Worm (Caenorhabditis elegans) whole organism, L4 larva: ENCODE measurements around the gene C30E1.4.
A peak's percentile ranks its signal among the peaks of the same experiment; 100 is the strongest.

Experiments
- D1046.2 ChIP-seq: fragments of 200-800 bp; sonication (Bioruptor generic); IDR thresholded peaks from 2 replicates; pipeline ENCODE4 v1.3.6; 2022; ENCODE audit warnings: missing genetic modification characterization, missing compliant biosample characterization
- F37D6.2 ChIP-seq: sonication (generic microtip); optimal IDR thresholded peaks from 2 replicates; lab custom pipeline; 2016; ENCODE audit warnings: mild to moderate bottlenecking, missing genetic modification characterization, missing compliant biosample characterization
- F44E2.7 ChIP-seq: fragments of 200-800 bp; sonication (Bioruptor generic); IDR thresholded peaks from 2 replicates; pipeline ENCODE4 v2.1.2; 2022; ENCODE audit warnings: missing genetic modification characterization, missing compliant biosample characterization
- F49E8.2 ChIP-seq: sonication (generic microtip); optimal IDR thresholded peaks from 2 replicates; lab custom pipeline; 2016; ENCODE audit warnings: missing compliant biosample characterization, mild to moderate bottlenecking, missing genetic modification characterization, borderline replicate concordance
- Y105C5A.15 ChIP-seq: fragments of 200-800 bp; sonication (Bioruptor generic); IDR thresholded peaks from 2 replicates; pipeline ENCODE4 v1.3.6; 2022; ENCODE audit warnings: missing genetic modification characterization, missing compliant biosample characterization
- aly-2 ChIP-seq: sonication (generic microtip); optimal IDR thresholded peaks from 2 replicates; lab custom pipeline; 2018; ENCODE audit warnings: missing biosample characterization, missing genetic modification characterization
- arid-1 ChIP-seq: fragments of 200-800 bp; sonication (Bioruptor generic); conservative IDR thresholded peaks from 2 replicates; pipeline ENCODE4 v1.3.6; 2022; ENCODE audit warnings: missing genetic modification reagents, missing genetic modification characterization, missing compliant biosample characterization
- attf-4 ChIP-seq: sonication (generic microtip); optimal IDR thresholded peaks from 3 replicates; lab custom pipeline; 2017; ENCODE audit warnings: missing biosample characterization, missing genetic modification characterization
- ceh-28 ChIP-seq: fragments of 150-350 bp; optimal IDR thresholded peaks from 2 replicates; lab custom pipeline; 2014; ENCODE audit warnings: missing biosample characterization, missing genetic modification reagents, missing genetic modification characterization
- ceh-32 ChIP-seq: sonication (generic microtip); optimal IDR thresholded peaks from 2 replicates; lab custom pipeline; 2016; ENCODE audit warnings: mild to moderate bottlenecking, missing genetic modification characterization, missing compliant biosample characterization; ENCODE audit not compliant: poor library complexity
- ceh-82 ChIP-seq: sonication (generic microtip); optimal IDR thresholded peaks from 2 replicates; lab custom pipeline; 2017; ENCODE audit warnings: missing biosample characterization, missing genetic modification characterization
- ces-1 ChIP-seq: fragments of 150-350 bp; sonication (generic microtip); optimal IDR thresholded peaks from 4 replicates; lab custom pipeline; 2014; ENCODE audit warnings: missing biosample characterization, missing genetic modification reagents, missing genetic modification characterization
- cey-2 ChIP-seq: sonication (generic microtip); optimal IDR thresholded peaks from 3 replicates; lab custom pipeline; 2017; ENCODE audit warnings: missing genetic modification characterization, mild to moderate bottlenecking, missing compliant biosample characterization, antibody characterized with exemption, borderline replicate concordance; ENCODE audit not compliant: insufficient read depth
- ctbp-1 ChIP-seq: fragments of 200-800 bp; sonication (Bioruptor generic); IDR thresholded peaks from 2 replicates; pipeline ENCODE4 v1.3.6; 2022; ENCODE audit warnings: missing genetic modification reagents, missing genetic modification characterization, missing compliant biosample characterization
- daf-16 ChIP-seq, 3 experiments: sonication (generic microtip); optimal IDR thresholded peaks; 2 replicates each; lab custom pipeline; 2016 to 2017; ENCODE audit warnings: missing genetic modification characterization in 3 of 3, missing genetic modification reagents in 3 of 3, mild to moderate bottlenecking in 2 of 3, missing compliant biosample characterization in 2 of 3, missing biosample characterization in 1 of 3, moderate library complexity in 1 of 3
- dmd-6 ChIP-seq: fragments of 200-800 bp; sonication (Bioruptor generic); IDR thresholded peaks from 2 replicates; pipeline ENCODE4 v1.3.6; 2022; ENCODE audit warnings: missing genetic modification reagents, missing genetic modification characterization, missing compliant biosample characterization
- dmd-9 ChIP-seq: fragments of 200-800 bp; sonication (Bioruptor generic); IDR thresholded peaks from 2 replicates; pipeline ENCODE4 v1.3.6; 2022; ENCODE audit warnings: missing genetic modification reagents, missing genetic modification characterization, missing compliant biosample characterization
- fkh-10 ChIP-seq: fragments of 150-350 bp; optimal IDR thresholded peaks from 2 replicates; lab custom pipeline; 2014; ENCODE audit warnings: missing biosample characterization, missing genetic modification reagents, missing genetic modification characterization
- gei-8 ChIP-seq: fragments of 200-800 bp; sonication (Bioruptor generic); optimal IDR thresholded peaks from 2 replicates; lab custom pipeline; 2018; ENCODE audit warnings: mild to moderate bottlenecking, missing genetic modification characterization, missing compliant biosample characterization
- hif-1 ChIP-seq, 2 experiments: sonication (generic microtip); optimal IDR thresholded peaks; 2 replicates each; lab custom pipeline; 2016 to 2017; ENCODE audit warnings: missing compliant biosample characterization in 2 of 2, missing genetic modification characterization in 2 of 2, missing genetic modification reagents in 2 of 2, missing genotype in 2 of 2, mild to moderate bottlenecking in 1 of 2
- hlh-30 ChIP-seq: sonication (generic microtip); optimal IDR thresholded peaks from 2 replicates; lab custom pipeline; 2017; ENCODE audit warnings: antibody characterized with exemption, mild to moderate bottlenecking, missing genetic modification characterization, missing compliant biosample characterization; ENCODE audit not compliant: insufficient read depth
- hmg-1.1 ChIP-seq: fragments of 200-800 bp; sonication (Bioruptor generic); IDR thresholded peaks from 2 replicates; pipeline ENCODE4 v1.3.6; 2022; ENCODE audit warnings: missing genetic modification reagents, missing genetic modification characterization, missing compliant biosample characterization
- lim-7 ChIP-seq: fragments of 200-800 bp; sonication (Bioruptor generic); IDR thresholded peaks from 2 replicates; pipeline ENCODE4 v1.3.6; 2022; ENCODE audit warnings: missing genetic modification characterization, missing compliant biosample characterization
- lin-1 ChIP-seq: fragments of 200-800 bp; sonication (Bioruptor generic); IDR thresholded peaks from 2 replicates; pipeline ENCODE4 v1.3.6; 2022; ENCODE audit warnings: missing genetic modification reagents, missing genetic modification characterization, missing compliant biosample characterization
- lin-15B ChIP-seq: fragments of 150-350 bp; sonication (generic microtip); optimal IDR thresholded peaks from 3 replicates; lab custom pipeline; 2014; ENCODE audit warnings: missing biosample characterization, missing genetic modification characterization
- lin-38 ChIP-seq: fragments of 200-800 bp; sonication (Bioruptor generic); IDR thresholded peaks from 2 replicates; pipeline ENCODE4 v1.3.6; 2022; ENCODE audit warnings: missing genetic modification reagents, missing genetic modification characterization, missing compliant biosample characterization
- lin-39 ChIP-seq: fragments of 150-350 bp; optimal IDR thresholded peaks from 2 replicates; lab custom pipeline; 2014; ENCODE audit warnings: missing biosample characterization, missing genetic modification reagents, missing genetic modification characterization
- lsy-2 ChIP-seq, 2 experiments: fragments of 150-350 bp in 1 of 2; sonication (generic microtip) in 1 of 2; optimal IDR thresholded peaks; 2 replicates each; lab custom pipeline; 2014 to 2017; ENCODE audit warnings: missing biosample characterization in 2 of 2, missing genetic modification characterization in 2 of 2
- madf-9 ChIP-seq: fragments of 200-800 bp; sonication (Bioruptor generic); conservative IDR thresholded peaks from 2 replicates; pipeline ENCODE4 v1.3.6; 2022; ENCODE audit warnings: missing genetic modification reagents, missing genetic modification characterization, missing compliant biosample characterization
- mep-1 ChIP-seq: fragments of 150-350 bp; sonication (generic microtip); optimal IDR thresholded peaks from 3 replicates; lab custom pipeline; 2014; ENCODE audit warnings: missing biosample characterization, missing genetic modification characterization
- mxl-3 ChIP-seq: fragments of 200-800 bp; sonication (Bioruptor generic); optimal IDR thresholded peaks from 2 replicates; lab custom pipeline; 2018; ENCODE audit warnings: mild to moderate bottlenecking, missing genetic modification characterization, missing compliant biosample characterization
- nhr-10 ChIP-seq: fragments of 150-350 bp; optimal IDR thresholded peaks from 2 replicates; lab custom pipeline; 2014; ENCODE audit warnings: missing biosample characterization, missing genetic modification characterization
- nhr-102 ChIP-seq: sonication (generic microtip); optimal IDR thresholded peaks from 2 replicates; lab custom pipeline; 2016; ENCODE audit warnings: mild to moderate bottlenecking, missing genetic modification characterization, moderate library complexity, missing compliant biosample characterization
- nhr-111 ChIP-seq: fragments of 200-800 bp; sonication (Bioruptor generic); optimal IDR thresholded peaks from 2 replicates; lab custom pipeline; 2018; ENCODE audit warnings: mild to moderate bottlenecking, missing genetic modification characterization, missing compliant biosample characterization
- nhr-25 ChIP-seq: sonication (generic microtip); optimal IDR thresholded peaks from 2 replicates; lab custom pipeline; 2017; ENCODE audit warnings: missing genetic modification characterization, mild to moderate bottlenecking, missing compliant biosample characterization, antibody characterized with exemption, moderate library complexity, borderline replicate concordance; ENCODE audit not compliant: insufficient read depth
- nhr-41 ChIP-seq: fragments of 200-800 bp; sonication (Bioruptor generic); IDR thresholded peaks from 2 replicates; pipeline ENCODE4 v1.3.6; 2022; ENCODE audit warnings: missing genetic modification reagents, missing genetic modification characterization, missing compliant biosample characterization
- nhr-48 ChIP-seq: sonication (generic microtip); optimal IDR thresholded peaks from 2 replicates; lab custom pipeline; 2016; ENCODE audit warnings: mild to moderate bottlenecking, missing genetic modification characterization, missing compliant biosample characterization
- nhr-76 ChIP-seq: fragments of 150-350 bp; optimal IDR thresholded peaks from 2 replicates; lab custom pipeline; 2014; ENCODE audit warnings: missing biosample characterization, missing genetic modification characterization
- nhr-77 ChIP-seq: fragments of 150-350 bp; optimal IDR thresholded peaks from 2 replicates; lab custom pipeline; 2014; ENCODE audit warnings: missing biosample characterization, missing genetic modification characterization
- sdz-12 ChIP-seq: fragments of 200-800 bp; sonication (Bioruptor generic); optimal IDR thresholded peaks from 2 replicates; lab custom pipeline; 2018; ENCODE audit warnings: mild to moderate bottlenecking, missing genetic modification characterization, missing compliant biosample characterization
- skn-1 ChIP-seq: fragments of 150-350 bp; optimal IDR thresholded peaks from 2 replicates; lab custom pipeline; 2014; ENCODE audit warnings: missing biosample characterization, missing genetic modification characterization
- snpc-1.2 ChIP-seq: fragments of 200-800 bp; sonication (Bioruptor generic); IDR thresholded peaks from 2 replicates; pipeline ENCODE4 v1.3.6; 2022; ENCODE audit warnings: missing genetic modification reagents, missing genetic modification characterization, missing compliant biosample characterization
- unc-62 ChIP-seq, 3 experiments: fragments of 150-350 bp in 1 of 3; sonication (generic microtip); optimal IDR thresholded peaks in 2 of 3; peaks in 1 of 3; 1 replicate in 1 of 3; 2 replicates in 2 of 3; lab custom pipeline; 2014 to 2017; ENCODE audit warnings: missing biosample characterization in 3 of 3, missing genetic modification characterization in 3 of 3, missing genetic modification reagents in 3 of 3, missing genotype in 1 of 3
- zfp-2 ChIP-seq: sonication (generic microtip); optimal IDR thresholded peaks from 2 replicates; lab custom pipeline; 2016; ENCODE audit warnings: mild to moderate bottlenecking, missing genetic modification characterization, missing compliant biosample characterization
- zfp-3 ChIP-seq: fragments of 200-800 bp; sonication (Bioruptor generic); conservative IDR thresholded peaks from 2 replicates; pipeline ENCODE4 v1.3.6; 2022; ENCODE audit warnings: missing genetic modification reagents, missing genetic modification characterization, missing compliant biosample characterization
- zip-11 ChIP-seq: fragments of 200-800 bp; sonication (Bioruptor generic); IDR thresholded peaks from 2 replicates; pipeline ENCODE4 v1.3.6; 2022; ENCODE audit warnings: missing genetic modification characterization, missing compliant biosample characterization
- ztf-11 ChIP-seq: fragments of 150-350 bp; optimal IDR thresholded peaks from 2 replicates; lab custom pipeline; 2014; ENCODE audit warnings: missing biosample characterization, missing genetic modification characterization

The C30E1.4 gene

DNA sequence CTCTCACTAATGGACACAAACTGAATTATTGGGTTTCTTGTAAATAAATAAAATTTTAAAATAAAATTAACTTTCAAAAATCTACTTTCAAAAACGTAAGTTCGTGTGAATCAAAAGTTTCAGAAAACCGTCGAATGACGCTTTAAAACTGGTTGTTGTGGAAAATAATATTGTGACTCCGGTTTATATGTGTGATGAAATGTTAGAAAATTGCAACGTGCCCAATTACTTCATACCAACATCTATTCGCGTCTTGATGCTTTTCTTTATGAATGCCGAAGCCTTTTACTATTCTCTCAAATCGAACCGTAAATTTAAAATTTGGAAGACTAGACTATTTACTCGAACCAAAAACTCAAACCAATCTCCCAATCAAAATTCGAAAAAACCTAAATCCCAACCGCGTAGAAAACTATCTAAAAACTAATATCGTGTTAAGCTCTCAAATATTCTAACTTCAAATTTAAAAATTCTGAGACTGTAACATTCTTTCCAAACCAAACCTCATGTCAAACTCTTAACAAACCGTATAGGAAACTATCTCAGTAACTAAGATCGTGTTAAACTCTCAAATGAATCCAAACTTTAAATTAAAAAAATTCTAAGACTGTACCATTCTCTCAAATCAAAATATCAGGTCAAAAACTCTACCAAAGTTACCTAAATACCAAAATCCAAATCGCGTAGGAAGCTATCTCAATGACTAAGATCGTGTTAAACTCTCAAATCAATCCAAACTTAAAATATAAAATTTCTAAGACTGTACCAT lies 7.7 kb downstream of the C30E1.4 start:
- TF ChIP-seq zfp-2 (tag; lab: Kevin White, UChicago) (no peak), cey-2 (tag; lab: Kevin White, UChicago) (no peak), nhr-48 (tag; lab: Kevin White, UChicago) (peak; percentile 1), ctbp-1 (GFP tag; lab: Robert Waterston, UW) (peak; percentile 75), hmg-1.1 (GFP tag; lab: Robert Waterston, UW) (peak; percentile 55), F44E2.7 (GFP tag; lab: Robert Waterston, UW) (no peak), nhr-41 (peak; percentile 51), snpc-1.2 (GFP tag; lab: Robert Waterston, UW) (peak; percentile 48), nhr-25 (tag; lab: Kevin White, UChicago) (peak; percentile 54), lsy-2 (tag; optimal IDR thresholded peaks at IDR 0.05; lab: Kevin White, UChicago) (peak; percentile 16 to 44), lin-39 (tag; lab: Kevin White, UChicago) (no peak), D1046.2 (peak; percentile 78; the same call in 1 of the 2 replicates), zip-11 (GFP tag; lab: Robert Waterston, UW) (no peak), dmd-9 (GFP tag; lab: Robert Waterston, UW) (0 out of 2 replicates have a peak, but pooled peaks have one; percentile 37), lin-1 (GFP tag; lab: Robert Waterston, UW) (peak; percentile 64), zfp-3 (GFP tag; lab: Robert Waterston, UW) (peak; percentile 96), nhr-111 (no peak), nhr-102 (no peak), aly-2 (tag; lab: Kevin White, UChicago) (no peak), sdz-12 (GFP tag; lab: Kevin White, UChicago) (no peak), ztf-11 (tag; lab: Kevin White, UChicago) (no peak), mxl-3 (GFP tag; lab: Kevin White, UChicago) (no peak), ces-1 (GFP tag; lab: Kevin White, UChicago) (no peak), ceh-82 (tag; lab: Kevin White, UChicago) (no peak), Y105C5A.15 (GFP tag; lab: Robert Waterston, UW) (peak; percentile 90), ceh-32 (tag; lab: Kevin White, UChicago) (no peak), madf-9 (GFP tag; lab: Robert Waterston, UW) (peak; percentile 22), fkh-10 (GFP tag; lab: Kevin White, UChicago) (no peak), hlh-30 (tag; lab: Kevin White, UChicago) (no peak), nhr-77 (tag; lab: Kevin White, UChicago) (peak; percentile 63), mep-1 (tag; lab: Kevin White, UChicago) (peak; percentile 68), attf-4 (tag; lab: Kevin White, UChicago) (no peak), arid-1 (GFP tag; lab: Robert Waterston, UW) (peak; percentile 70), gei-8 (GFP tag; lab: Kevin White, UChicago) (no peak), lin-15B (tag; lab: Kevin White, UChicago) (no peak), F49E8.2 (tag; lab: Kevin White, UChicago) (no peak), nhr-10 (no peak), lim-7 (GFP tag; lab: Robert Waterston, UW) (peak; percentile 50; the same call in 1 of the 2 replicates), hif-1 (tag; optimal IDR thresholded peaks at IDR 0.05; lab: Kevin White, UChicago) (peak in 1 of 2 experiments; percentile 78), nhr-76 (tag; lab: Kevin White, UChicago) (no peak), F37D6.2 (tag; lab: Kevin White, UChicago) (no peak), lin-38 (GFP tag; lab: Robert Waterston, UW) (peak; percentile 52), skn-1 (no peak), daf-16 (GFP tag; optimal IDR thresholded peaks at IDR 0.05; lab: Kevin White, UChicago) (no peak), daf-16 (tag; optimal IDR thresholded peaks at IDR 0.05; lab: Kevin White, UChicago) (peak; percentile 60), unc-62 (GFP tag; optimal IDR thresholded peaks at IDR 0.05 in 1 of 2; lab: Kevin White, UChicago) (peak in 1 of 2 experiments; percentile 98), unc-62 (tag; optimal IDR thresholded peaks at IDR 0.05; lab: Kevin White, UChicago) (no peak), dmd-6 (GFP tag; lab: Robert Waterston, UW) (peak; percentile 40), ceh-28 (tag; lab: Kevin White, UChicago) (no peak)
